Fruit fly (Drosophila melanogaster) whole organism, embryonic: Measurements from ENCODE around the gene CG10589.

ENCODE experiments used
- Ada2b ChIP-seq: fragments of 200-800 bp; sonication (Bioruptor generic); IDR thresholded peaks from 2 replicates; pipeline ENCODE4 v1.3.6; 2022; ENCODE audit warnings: missing biosample characterization, missing genetic modification characterization
- BEAF-32 ChIP-seq: fragments of 200-800 bp; sonication (Bioruptor generic); optimal IDR thresholded peaks from 3 replicates; lab custom pipeline; 2017; ENCODE audit warnings: missing biosample characterization, missing genetic modification characterization, mild to moderate bottlenecking, moderate library complexity, missing genetic modification reagents
- Blimp-1 ChIP-seq: fragments of 200-800 bp; sonication (Bioruptor generic); optimal IDR thresholded peaks from 3 replicates; lab custom pipeline; 2018; ENCODE audit warnings: missing biosample characterization, missing genetic modification characterization, mild to moderate bottlenecking, moderate library complexity, missing genetic modification reagents
- Bteb2 ChIP-seq: fragments of 200-800 bp; sonication (Bioruptor generic); optimal IDR thresholded peaks from 2 replicates; lab custom pipeline; 2016; ENCODE audit warnings: missing biosample characterization, missing genetic modification characterization
- CG10959 ChIP-seq: fragments of 200-800 bp; sonication (Bioruptor generic); IDR thresholded peaks from 2 replicates; pipeline ENCODE4 v1.3.6; 2022; ENCODE audit warnings: missing biosample characterization, missing genetic modification characterization
- CG11456 ChIP-seq: fragments of 200-800 bp; sonication (Bioruptor generic); IDR thresholded peaks from 3 replicates; pipeline ENCODE4 v1.3.6; 2022; ENCODE audit warnings: missing biosample characterization, missing genetic modification characterization
- CG15269 ChIP-seq: fragments of 200-800 bp; sonication (Bioruptor generic); optimal IDR thresholded peaks from 2 replicates; lab custom pipeline; 2018; ENCODE audit warnings: missing biosample characterization, mild to moderate bottlenecking, missing genetic modification characterization, moderate library complexity
- CG15696 ChIP-seq: fragments of 200-800 bp; sonication (Bioruptor generic); optimal IDR thresholded peaks from 2 replicates; lab custom pipeline; 2019; ENCODE audit warnings: missing biosample characterization, mild to moderate bottlenecking, missing genetic modification characterization, moderate library complexity
- CG1832 ChIP-seq: fragments of 200-800 bp; sonication (Bioruptor generic); optimal IDR thresholded peaks from 2 replicates; lab custom pipeline; 2017; ENCODE audit warnings: missing biosample characterization, mild to moderate bottlenecking, missing genetic modification characterization, inconsistent platforms
- CG2199 ChIP-seq: fragments of 200-800 bp; sonication (Bioruptor generic); IDR thresholded peaks from 3 replicates; pipeline ENCODE4 v1.3.6; 2022; ENCODE audit warnings: missing biosample characterization, missing genetic modification characterization
- CG5953 ChIP-seq: fragments of 200-800 bp; sonication (Bioruptor generic); IDR thresholded peaks from 2 replicates; pipeline ENCODE4 v1.3.6; 2022; ENCODE audit warnings: missing biosample characterization, missing genetic modification characterization
- CG6175 ChIP-seq: fragments of 200-800 bp; sonication (Bioruptor generic); IDR thresholded peaks from 3 replicates; pipeline ENCODE4 v1.3.6; 2022; ENCODE audit warnings: missing biosample characterization, missing genetic modification characterization
- CG7745 ChIP-seq: fragments of 200-800 bp; sonication (Bioruptor generic); optimal IDR thresholded peaks from 2 replicates; lab custom pipeline; 2018; ENCODE audit warnings: missing biosample characterization, mild to moderate bottlenecking, missing genetic modification characterization, moderate library complexity
- CG7987 ChIP-seq: fragments of 200-800 bp; sonication (Bioruptor generic); optimal IDR thresholded peaks from 2 replicates; lab custom pipeline; 2018; ENCODE audit warnings: missing biosample characterization, mild to moderate bottlenecking, missing genetic modification characterization, moderate library complexity
- CG8924 ChIP-seq: fragments of 200-800 bp; optimal IDR thresholded peaks from 3 replicates; lab custom pipeline; 2019; ENCODE audit warnings: missing biosample characterization, mild to moderate bottlenecking, missing genetic modification characterization, moderate library complexity
- CG9797 ChIP-seq: fragments of 200-800 bp; sonication (Bioruptor generic); optimal IDR thresholded peaks from 3 replicates; lab custom pipeline; 2018; ENCODE audit warnings: missing biosample characterization, mild to moderate bottlenecking, missing genetic modification characterization
- CHES-1-like ChIP-seq: fragments of 200-800 bp; sonication (Bioruptor generic); optimal IDR thresholded peaks from 2 replicates; lab custom pipeline; 2016; ENCODE audit warnings: missing biosample characterization, missing genetic modification characterization
- Dll ChIP-seq: fragments of 200-800 bp; sonication (Bioruptor generic); IDR thresholded peaks from 4 replicates; pipeline ENCODE4 v1.3.6; 2022; ENCODE audit warnings: missing biosample characterization, missing genetic modification characterization; ENCODE audit not compliant: partially characterized antibody
- Drgx ChIP-seq: fragments of 200-800 bp; sonication (Bioruptor generic); IDR thresholded peaks from 2 replicates; pipeline ENCODE4 v1.3.6; 2022; ENCODE audit warnings: missing biosample characterization, missing genetic modification characterization
- HLH3B ChIP-seq: fragments of 200-800 bp; sonication (Bioruptor generic); IDR thresholded peaks from 2 replicates; pipeline ENCODE4 v1.3.6; 2022; ENCODE audit warnings: missing biosample characterization, missing genetic modification characterization
- MTF-1 ChIP-seq: fragments of 200-800 bp; sonication (Bioruptor generic); optimal IDR thresholded peaks from 2 replicates; lab custom pipeline; 2018; ENCODE audit warnings: missing biosample characterization, mild to moderate bottlenecking, missing genetic modification characterization, borderline replicate concordance
- Mad ChIP-seq: fragments of 200-800 bp; sonication (Bioruptor generic); optimal IDR thresholded peaks from 2 replicates; lab custom pipeline; 2016; ENCODE audit warnings: missing biosample characterization, missing genetic modification characterization
- Nf-YC ChIP-seq: fragments of 200-800 bp; optimal IDR thresholded peaks from 3 replicates; lab custom pipeline; 2019; ENCODE audit warnings: missing biosample characterization, mild to moderate bottlenecking, missing genetic modification characterization, moderate library complexity
- Side ChIP-seq: fragments of 200-800 bp; sonication (Bioruptor generic); optimal IDR thresholded peaks from 2 replicates; lab custom pipeline; 2016; ENCODE audit warnings: missing biosample characterization, missing genetic modification characterization
- Sox100B ChIP-seq: fragments of 200-800 bp; sonication (Bioruptor generic); optimal IDR thresholded peaks from 3 replicates; lab custom pipeline; 2018; ENCODE audit warnings: missing biosample characterization, mild to moderate bottlenecking, missing genetic modification characterization
- ac ChIP-seq: fragments of 200-800 bp; sonication (Bioruptor generic); optimal IDR thresholded peaks from 3 replicates; lab custom pipeline; 2017; ENCODE audit warnings: missing biosample characterization, mild to moderate bottlenecking, missing genetic modification characterization
- aop ChIP-seq: fragments of 200-800 bp; sonication (Bioruptor generic); IDR thresholded peaks from 2 replicates; pipeline ENCODE4 v1.3.6; 2022; ENCODE audit warnings: missing biosample characterization, missing genetic modification characterization
- ato ChIP-seq: fragments of 200-800 bp; sonication (Bioruptor generic); IDR thresholded peaks from 2 replicates; pipeline ENCODE4 v1.3.6; 2022; ENCODE audit warnings: missing biosample characterization, missing genetic modification characterization; ENCODE audit not compliant: partially characterized antibody
- bbx ChIP-seq: fragments of 200-800 bp; sonication (Bioruptor generic); IDR thresholded peaks from 2 replicates; pipeline ENCODE4 v1.3.6; 2022; ENCODE audit warnings: missing biosample characterization, missing genetic modification characterization; ENCODE audit not compliant: partially characterized antibody
- dmrt11E ChIP-seq: fragments of 200-800 bp; sonication (Bioruptor generic); optimal IDR thresholded peaks from 3 replicates; lab custom pipeline; 2018; ENCODE audit warnings: missing biosample characterization, mild to moderate bottlenecking, missing genetic modification characterization, moderate library complexity
- ewg ChIP-seq: fragments of 200-800 bp; sonication (Bioruptor generic); optimal IDR thresholded peaks from 3 replicates; lab custom pipeline; 2017; ENCODE audit warnings: mild to moderate bottlenecking, missing biosample characterization, missing genetic modification reagents, missing genetic modification characterization
- fd64A ChIP-seq: fragments of 200-800 bp; sonication (Bioruptor generic); optimal IDR thresholded peaks from 3 replicates; lab custom pipeline; 2018; ENCODE audit warnings: missing biosample characterization, mild to moderate bottlenecking, missing genetic modification characterization
- gcm ChIP-seq: fragments of 200-800 bp; sonication (Bioruptor generic); optimal IDR thresholded peaks from 2 replicates; lab custom pipeline; 2019; ENCODE audit warnings: missing biosample characterization, mild to moderate bottlenecking, missing genetic modification characterization, moderate library complexity
- grn ChIP-seq: fragments of 200-800 bp; sonication (Bioruptor generic); optimal IDR thresholded peaks from 3 replicates; lab custom pipeline; 2017; ENCODE audit warnings: missing biosample characterization, missing genetic modification characterization
- gsb-n ChIP-seq: fragments of 200-800 bp; sonication (Bioruptor generic); optimal IDR thresholded peaks from 3 replicates; lab custom pipeline; 2018; ENCODE audit warnings: missing biosample characterization, mild to moderate bottlenecking, missing genetic modification characterization
- hbn ChIP-seq: fragments of 200-800 bp; sonication (Bioruptor generic); IDR thresholded peaks from 2 replicates; pipeline ENCODE4 v1.3.6; 2022; ENCODE audit warnings: missing biosample characterization, missing genetic modification characterization; ENCODE audit not compliant: partially characterized antibody
- lab ChIP-seq: fragments of 200-800 bp; sonication (Bioruptor generic); optimal IDR thresholded peaks from 3 replicates; lab custom pipeline; 2017; ENCODE audit warnings: missing biosample characterization, missing genetic modification characterization, mild to moderate bottlenecking, moderate library complexity, missing genetic modification reagents
- oc ChIP-seq: fragments of 200-800 bp; sonication (Bioruptor generic); optimal IDR thresholded peaks from 2 replicates; lab custom pipeline; 2018; ENCODE audit warnings: missing biosample characterization, mild to moderate bottlenecking, missing genetic modification characterization, moderate library complexity
- odd ChIP-seq: fragments of 200-800 bp; sonication (Bioruptor generic); optimal IDR thresholded peaks from 2 replicates; lab custom pipeline; 2017; ENCODE audit warnings: missing biosample characterization, mild to moderate bottlenecking, missing genetic modification characterization
- peb ChIP-seq: fragments of 200-800 bp; sonication (Bioruptor generic); IDR thresholded peaks from 2 replicates; pipeline ENCODE4 v1.3.6; 2022; ENCODE audit warnings: missing biosample characterization, missing genetic modification characterization
- rib ChIP-seq: fragments of 200-800 bp; sonication (Bioruptor generic); IDR thresholded peaks from 2 replicates; pipeline ENCODE4 v1.3.6; 2022; ENCODE audit warnings: missing biosample characterization, missing genetic modification characterization
- sd ChIP-seq: fragments of 200-800 bp; sonication (Bioruptor generic); optimal IDR thresholded peaks from 3 replicates; lab custom pipeline; 2018; ENCODE audit warnings: missing biosample characterization, mild to moderate bottlenecking, missing genetic modification characterization, moderate library complexity
- sens ChIP-seq: fragments of 200-800 bp; sonication (Bioruptor generic); peaks from one replicate; lab custom pipeline; 2016; ENCODE audit warnings: missing biosample characterization, missing genetic modification characterization
- slou ChIP-seq: fragments of 200-800 bp; sonication (Bioruptor generic); optimal IDR thresholded peaks from 3 replicates; lab custom pipeline; 2016; ENCODE audit warnings: missing biosample characterization, missing genetic modification characterization
- so ChIP-seq: fragments of 200-800 bp; sonication (Bioruptor generic); IDR thresholded peaks from 3 replicates; pipeline ENCODE4 v1.3.6; 2022; ENCODE audit warnings: missing biosample characterization, missing genetic modification characterization
- tap ChIP-seq: fragments of 200-800 bp; optimal IDR thresholded peaks from 3 replicates; lab custom pipeline; 2019; ENCODE audit warnings: missing biosample characterization, mild to moderate bottlenecking, missing genetic modification characterization, moderate library complexity
- tll ChIP-seq, 2 experiments: fragments of 200-800 bp in 1 of 2; fragments of >200 bp in 1 of 2; sonication (Bioruptor generic) in 1 of 2; optimal IDR thresholded peaks; 2 replicates each; lab custom pipeline; 2017 to 2019; ENCODE audit warnings: missing biosample characterization in 2 of 2, missing genetic modification characterization in 2 of 2, mild to moderate bottlenecking in 1 of 2, moderate library complexity in 1 of 2
- twi ChIP-seq: fragments of 200-800 bp; optimal IDR thresholded peaks from 2 replicates; lab custom pipeline; 2019; ENCODE audit warnings: missing biosample characterization, mild to moderate bottlenecking, missing genetic modification characterization, moderate library complexity
- zfh1 ChIP-seq: fragments of 200-800 bp; sonication (Bioruptor generic); IDR thresholded peaks from 3 replicates; pipeline ENCODE4 v1.3.6; 2022; ENCODE audit warnings: missing biosample characterization, missing genetic modification characterization

The CG10589 gene

DNA sequence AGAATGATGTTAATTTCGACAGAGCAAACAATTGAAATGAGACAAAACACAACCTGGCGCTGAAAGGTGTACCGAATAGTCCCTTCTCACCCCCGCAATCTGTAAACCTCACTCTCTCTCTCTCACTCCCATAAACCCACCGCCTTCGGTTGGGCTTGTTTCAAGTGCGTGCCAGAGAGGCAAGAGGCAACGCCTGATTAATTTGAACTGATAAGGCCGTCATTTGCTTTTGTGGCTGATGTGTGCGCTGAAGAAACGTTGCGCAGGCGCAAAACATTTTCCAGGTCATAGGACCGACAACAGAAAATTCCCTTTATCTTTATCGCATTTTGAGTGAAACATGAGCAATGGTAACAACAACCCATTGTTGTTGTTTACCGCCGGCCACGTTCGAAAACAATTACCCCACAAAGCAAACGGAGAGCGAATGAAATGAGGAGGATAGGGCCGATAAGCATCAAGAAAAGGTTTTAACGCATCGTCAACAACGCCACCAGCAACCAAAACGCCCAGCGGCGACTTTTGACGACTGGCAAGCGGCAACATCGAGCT lies 5.3 kb upstream of the CG10589 start:
- no peak for TF ChIP-seq ato (GFP tag; lab: Robert Waterston, UW)
- TF ChIP-seq gsb-n = peak; percentile 64
- no peak for TF ChIP-seq Drgx
- TF ChIP-seq CG7745 (tag; lab: Kevin White, UChicago) = peak; percentile 36
- 0 out of 2 replicates have a peak, but pooled peaks have one; percentile 14 for TF ChIP-seq CG10959
- peak; percentile 37; the same call in 1 of the 3 replicates for TF ChIP-seq so (GFP tag; lab: Robert Waterston, UW)
- peak; percentile 52; the same call in 1 of the 3 replicates for TF ChIP-seq zfh1 (GFP tag; lab: Robert Waterston, UW)
- TF ChIP-seq Bteb2 (GFP tag; lab: Kevin White, UChicago) = no peak
- TF ChIP-seq sd (tag; lab: Kevin White, UChicago) = peak; percentile 63
- TF ChIP-seq Dll = no peak
- peak; percentile 22 for TF ChIP-seq CG8924 (tag; lab: Kevin White, UChicago)
- TF ChIP-seq oc (tag; lab: Kevin White, UChicago) = peak; percentile 54
- no peak for TF ChIP-seq hbn
- no peak for TF ChIP-seq Mad (GFP tag; lab: Kevin White, UChicago)
- TF ChIP-seq aop (GFP tag; lab: Robert Waterston, UW) = no peak
- TF ChIP-seq rib = 0 out of 2 replicates have a peak, but pooled peaks have one; percentile 42
- TF ChIP-seq gcm (GFP tag; lab: Kevin White, UChicago) = peak; percentile 23
- no peak for TF ChIP-seq CHES-1-like (GFP tag; lab: Kevin White, UChicago)
- peak; percentile 3 for TF ChIP-seq Side (GFP tag; lab: Kevin White, UChicago)
- TF ChIP-seq CG1832 (GFP tag; lab: Kevin White, UChicago) = peak; percentile 74
- 0 out of 3 replicates have a peak, but pooled peaks have one; percentile 12 for TF ChIP-seq CG6175 (GFP tag; lab: Robert Waterston, UW)
- TF ChIP-seq grn (GFP tag; lab: Kevin White, UChicago) = peak; percentile 98
- TF ChIP-seq bbx (GFP tag; lab: Robert Waterston, UW) = peak; percentile 18; the same call in 1 of the 2 replicates
- TF ChIP-seq ac = peak; percentile 44
- no peak for TF ChIP-seq Blimp-1
- TF ChIP-seq lab (GFP tag; lab: Kevin White, UChicago) = peak; percentile 26
- no peak for TF ChIP-seq CG11456 (GFP tag; lab: Robert Waterston, UW)
- TF ChIP-seq twi (tag; lab: Kevin White, UChicago) = peak; percentile 38
- no peak for TF ChIP-seq CG9797 (GFP tag; lab: Kevin White, UChicago)
- peak; percentile 21; the same call in 1 of the 2 replicates for TF ChIP-seq HLH3B (GFP tag; lab: Robert Waterston, UW)
- no peak for TF ChIP-seq CG5953 (GFP tag; lab: Robert Waterston, UW)
- TF ChIP-seq ewg = peak; percentile 9
- peak; percentile 35 for TF ChIP-seq odd
- peak; percentile 48 for TF ChIP-seq CG15269 (tag; lab: Kevin White, UChicago)
- TF ChIP-seq CG2199 = 0 out of 3 replicates have a peak, but pooled peaks have one; percentile 79
- TF ChIP-seq slou (GFP tag; lab: Kevin White, UChicago) = no peak
- TF ChIP-seq Ada2b (GFP tag; lab: Robert Waterston, UW) = no peak
- no peak for TF ChIP-seq peb (GFP tag; lab: Robert Waterston, UW)
- peak in 1 of 2 experiments; percentile 97 for TF ChIP-seq tll (GFP tag; optimal IDR thresholded peaks at IDR 0.05; lab: Kevin White, UChicago)
- TF ChIP-seq fd64A (GFP tag; lab: Kevin White, UChicago) = peak; percentile 48
- peak; percentile 28 for TF ChIP-seq dmrt11E (tag; lab: Kevin White, UChicago)
- TF ChIP-seq sens (GFP tag; lab: Kevin White, UChicago) = peak; percentile 73
- TF ChIP-seq CG7987 = peak; percentile 49
- no peak for TF ChIP-seq tap (tag; lab: Kevin White, UChicago)
- peak; percentile 11 for TF ChIP-seq MTF-1 (GFP tag; lab: Kevin White, UChicago)
- TF ChIP-seq Nf-YC = peak; percentile 25
- TF ChIP-seq Sox100B (GFP tag; lab: Kevin White, UChicago) = peak; percentile 5
- TF ChIP-seq BEAF-32 (GFP tag; lab: Kevin White, UChicago) = no peak
- TF ChIP-seq CG15696 (tag; lab: Kevin White, UChicago) = peak; percentile 67
